Worm (Caenorhabditis elegans) whole organism, mixed stage, embryonic: ENCODE data around the gene K08D12.8.
A peak's percentile ranks its signal among the peaks of the same experiment; 100 is the strongest.

Experiments used
- M03D4.4 ChIP-seq: sonication (generic microtip); optimal IDR thresholded peaks from 2 replicates; lab custom pipeline; 2017; ENCODE audit warnings: mild to moderate bottlenecking, missing genetic modification characterization, missing compliant biosample characterization
- bed-3 ChIP-seq: fragments of 200-800 bp; sonication (Bioruptor generic); optimal IDR thresholded peaks from 3 replicates; lab custom pipeline; 2018; ENCODE audit warnings: mild to moderate bottlenecking, missing genetic modification characterization, moderate library complexity, missing compliant biosample characterization
- blmp-1 ChIP-seq: fragments of 150-350 bp; optimal IDR thresholded peaks from 2 replicates; lab custom pipeline; 2014; ENCODE audit warnings: missing biosample characterization, missing genetic modification characterization
- ceh-39 ChIP-seq: fragments of 150-350 bp; optimal IDR thresholded peaks from 2 replicates; lab custom pipeline; 2014; ENCODE audit warnings: missing biosample characterization, missing genetic modification characterization
- ceh-43 ChIP-seq: fragments of 200-800 bp; sonication (Bioruptor generic); optimal IDR thresholded peaks from 2 replicates; lab custom pipeline; 2018; ENCODE audit warnings: mild to moderate bottlenecking, missing genetic modification characterization, moderate library complexity, missing compliant biosample characterization
- ceh-83 ChIP-seq: fragments of 200-800 bp; sonication (Bioruptor generic); optimal IDR thresholded peaks from 2 replicates; lab custom pipeline; 2018; ENCODE audit warnings: mild to moderate bottlenecking, missing genetic modification characterization, missing compliant biosample characterization
- ces-1 ChIP-seq: fragments of 150-350 bp; optimal IDR thresholded peaks from 2 replicates; lab custom pipeline; 2014; ENCODE audit warnings: missing biosample characterization, missing genetic modification reagents, missing genetic modification characterization
- cnd-1 ChIP-seq: fragments of 200-800 bp; sonication (Bioruptor generic); optimal IDR thresholded peaks from 2 replicates; lab custom pipeline; 2018; ENCODE audit warnings: mild to moderate bottlenecking, missing genetic modification characterization, missing compliant biosample characterization
- elt-1 ChIP-seq: sonication (generic microtip); optimal IDR thresholded peaks from 2 replicates; lab custom pipeline; 2017; ENCODE audit warnings: missing genetic modification characterization, mild to moderate bottlenecking, missing compliant biosample characterization, antibody characterized with exemption, moderate library complexity, borderline replicate concordance; ENCODE audit not compliant: insufficient read depth
- elt-3 ChIP-seq: fragments of 150-350 bp; optimal IDR thresholded peaks from 2 replicates; lab custom pipeline; 2014; ENCODE audit warnings: missing biosample characterization, missing genetic modification characterization
- flh-1 ChIP-seq: fragments of 200-800 bp; sonication (Bioruptor generic); optimal IDR thresholded peaks from 2 replicates; lab custom pipeline; 2018; ENCODE audit warnings: mild to moderate bottlenecking, missing genetic modification characterization, moderate library complexity, missing compliant biosample characterization
- ham-2 ChIP-seq: fragments of 200-800 bp; sonication (Bioruptor generic); optimal IDR thresholded peaks from 2 replicates; lab custom pipeline; 2018; ENCODE audit warnings: mild to moderate bottlenecking, missing genetic modification characterization, missing compliant biosample characterization
- hlh-1 ChIP-seq: fragments of 150-350 bp; optimal IDR thresholded peaks from 2 replicates; lab custom pipeline; 2014; ENCODE audit warnings: missing biosample characterization, missing genetic modification reagents, missing genetic modification characterization
- lin-13 ChIP-seq: fragments of 150-350 bp; optimal IDR thresholded peaks from 2 replicates; lab custom pipeline; 2014; ENCODE audit warnings: missing biosample characterization, missing genetic modification characterization
- lin-32 ChIP-seq: fragments of 200-800 bp; sonication (Bioruptor generic); optimal IDR thresholded peaks from 2 replicates; lab custom pipeline; 2018; ENCODE audit warnings: mild to moderate bottlenecking, missing genetic modification characterization, missing compliant biosample characterization
- lsy-2 ChIP-seq: fragments of 150-350 bp; optimal IDR thresholded peaks from 2 replicates; lab custom pipeline; 2014; ENCODE audit warnings: missing biosample characterization, missing genetic modification characterization
- mab-5 ChIP-seq: fragments of 150-350 bp; optimal IDR thresholded peaks from 2 replicates; lab custom pipeline; 2014; ENCODE audit warnings: missing biosample characterization, missing genetic modification characterization
- mep-1 ChIP-seq: fragments of 150-350 bp; optimal IDR thresholded peaks from 2 replicates; lab custom pipeline; 2017; ENCODE audit warnings: missing biosample characterization, missing genetic modification reagents, missing genetic modification characterization, inconsistent platforms
- mls-2 ChIP-seq: sonication (generic microtip); optimal IDR thresholded peaks from 2 replicates; lab custom pipeline; 2016; ENCODE audit warnings: mild to moderate bottlenecking, missing genetic modification characterization, moderate library complexity, missing compliant biosample characterization
- nhr-12 ChIP-seq: fragments of 150-350 bp; optimal IDR thresholded peaks from 2 replicates; lab custom pipeline; 2014; ENCODE audit warnings: missing biosample characterization, missing genetic modification characterization
- nhr-2 ChIP-seq: fragments of 150-350 bp; optimal IDR thresholded peaks from 2 replicates; lab custom pipeline; 2014; ENCODE audit warnings: missing biosample characterization, missing genetic modification characterization
- nhr-237 ChIP-seq: fragments of 150-350 bp; optimal IDR thresholded peaks from 2 replicates; lab custom pipeline; 2014; ENCODE audit warnings: missing biosample characterization, missing genetic modification characterization
- nhr-28 ChIP-seq: fragments of 150-350 bp; optimal IDR thresholded peaks from 2 replicates; lab custom pipeline; 2014; ENCODE audit warnings: missing biosample characterization, missing genetic modification characterization
- nhr-76 ChIP-seq: sonication (generic microtip); optimal IDR thresholded peaks from 2 replicates; lab custom pipeline; 2017; ENCODE audit warnings: missing biosample characterization, missing genetic modification characterization
- pha-4 ChIP-seq: fragments of 150-350 bp; optimal IDR thresholded peaks from 2 replicates; lab custom pipeline; 2018; ENCODE audit warnings: missing biosample characterization, missing genetic modification reagents, missing genetic modification characterization
- sem-2 ChIP-seq: fragments of 200-800 bp; sonication (Bioruptor generic); optimal IDR thresholded peaks from 2 replicates; lab custom pipeline; 2018; ENCODE audit warnings: mild to moderate bottlenecking, missing genetic modification characterization, missing compliant biosample characterization
- sptf-1 ChIP-seq: sonication (generic microtip); optimal IDR thresholded peaks from 2 replicates; lab custom pipeline; 2017; ENCODE audit warnings: mild to moderate bottlenecking, missing genetic modification characterization, moderate library complexity, missing compliant biosample characterization
- tbx-8 ChIP-seq: fragments of 200-800 bp; sonication (Bioruptor generic); optimal IDR thresholded peaks from 2 replicates; lab custom pipeline; 2018; ENCODE audit warnings: mild to moderate bottlenecking, missing genetic modification characterization, moderate library complexity, missing compliant biosample characterization
- unc-120 ChIP-seq: sonication (generic microtip); optimal IDR thresholded peaks from 2 replicates; lab custom pipeline; 2017; ENCODE audit warnings: missing genetic modification characterization, missing compliant biosample characterization; ENCODE audit not compliant: poor library complexity, severe bottlenecking
- unc-62 ChIP-seq: fragments of 150-350 bp; optimal IDR thresholded peaks from 2 replicates; lab custom pipeline; 2014; ENCODE audit warnings: missing biosample characterization, missing genetic modification reagents, missing genetic modification characterization
- zip-8 ChIP-seq: fragments of 150-350 bp; optimal IDR thresholded peaks from 2 replicates; lab custom pipeline; 2014; ENCODE audit warnings: missing biosample characterization, missing genetic modification characterization
- ztf-11 ChIP-seq: fragments of 150-350 bp; optimal IDR thresholded peaks from 2 replicates; lab custom pipeline; 2014; ENCODE audit warnings: missing biosample characterization, missing genetic modification characterization

K08D12.8 gene

ce11 chrIV:1709695-1710315 lies 16.2 kb upstream of the K08D12.8 start, which contains the start of the genes pbs-1 and K08D12.3:
TSS of gene pbs-1 (minus strand) at chrIV:1709745.
TSS of gene K08D12.3 (plus strand) at chrIV:1710265.
- no peak for TF ChIP-seq unc-62 (GFP tag; lab: Kevin White, UChicago)
- no peak for TF ChIP-seq unc-120 (tag; lab: Kevin White, UChicago)
- no peak for TF ChIP-seq nhr-28 (tag; lab: Kevin White, UChicago)
- TF ChIP-seq lsy-2 (tag; lab: Kevin White, UChicago) = peak; percentile 72
- TF ChIP-seq lin-13 (tag; lab: Kevin White, UChicago) = peak; percentile 88
- no peak for TF ChIP-seq zip-8 (tag; lab: Kevin White, UChicago)
- TF ChIP-seq ztf-11 (tag; lab: Kevin White, UChicago) = no peak
- no peak for TF ChIP-seq nhr-76 (tag; lab: Kevin White, UChicago)
- TF ChIP-seq nhr-237 = peak; percentile 30
- TF ChIP-seq ceh-83 (GFP tag; lab: Kevin White, UChicago) = no peak
- TF ChIP-seq sem-2 = no peak
- no peak for TF ChIP-seq blmp-1 (tag; lab: Kevin White, UChicago)
- peak; percentile 49 for TF ChIP-seq ceh-39
- peak; percentile 55 for TF ChIP-seq mep-1 (tag; lab: Kevin White, UChicago)
- peak; percentile 64 for TF ChIP-seq pha-4 (tag; lab: Kevin White, UChicago)
- TF ChIP-seq ces-1 (GFP tag; lab: Kevin White, UChicago) = peak; percentile 22
- no peak for TF ChIP-seq tbx-8 (GFP tag; lab: Kevin White, UChicago)
- TF ChIP-seq hlh-1 = no peak
- no peak for TF ChIP-seq M03D4.4 (tag; lab: Kevin White, UChicago)
- TF ChIP-seq nhr-12 (tag; lab: Kevin White, UChicago) = no peak
- no peak for TF ChIP-seq bed-3 (GFP tag; lab: Kevin White, UChicago)
- TF ChIP-seq flh-1 (GFP tag; lab: Kevin White, UChicago) = no peak
- no peak for TF ChIP-seq mab-5 (tag; lab: Kevin White, UChicago)

- TF ChIP-seq mls-2 (tag; lab: Kevin White, UChicago) (no peak), ham-2 (GFP tag; lab: Kevin White, UChicago) (no peak), ceh-83 (GFP tag; lab: Kevin White, UChicago) (no peak), mep-1 (tag; lab: Kevin White, UChicago) (no peak), unc-62 (GFP tag; lab: Kevin White, UChicago) (no peak), nhr-237 (no peak)
Measured at ce11 chrIV:1710535-1710934, 15.5 kb upstream of the K08D12.8 start.

DNA sequence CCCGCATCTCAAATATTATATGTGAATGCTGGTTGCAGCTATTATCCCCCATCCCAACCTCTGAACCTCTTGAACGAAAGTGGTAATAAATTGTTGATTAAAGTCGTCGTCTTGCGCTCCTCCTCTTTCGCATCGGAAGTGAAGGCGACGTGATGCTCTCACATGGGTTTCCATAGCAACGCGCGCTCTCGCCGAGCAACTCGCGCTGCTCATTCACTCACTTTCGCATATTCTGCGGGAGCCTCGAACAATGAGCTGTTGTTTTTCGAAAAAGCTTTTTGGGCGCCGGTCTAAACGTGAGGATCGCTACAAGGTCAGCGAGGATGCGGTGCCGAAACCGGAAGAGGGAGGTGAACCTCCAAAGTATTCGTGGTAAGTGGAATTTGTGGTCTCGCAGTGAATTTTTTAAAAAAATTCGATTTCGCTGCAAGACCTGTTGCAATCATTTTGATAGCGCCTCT lies 14.9 kb upstream of the K08D12.8 start, which contains the start of gene rpi-2:
TSS of gene rpi-2 (plus strand) at position 234 of the 461 bp plus-strand sequence.
- TF ChIP-seq sptf-1 (tag; lab: Kevin White, UChicago) (no peak), M03D4.4 (tag; lab: Kevin White, UChicago) (no peak), sem-2 (no peak), nhr-2 (tag; lab: Kevin White, UChicago) (no peak), lin-32 (GFP tag; lab: Kevin White, UChicago) (no peak), ceh-39 (no peak), lin-13 (tag; lab: Kevin White, UChicago) (no peak), elt-1 (no peak), ceh-83 (GFP tag; lab: Kevin White, UChicago) (no peak), bed-3 (GFP tag; lab: Kevin White, UChicago) (no peak), elt-3 (no peak), mls-2 (tag; lab: Kevin White, UChicago) (no peak), nhr-28 (tag; lab: Kevin White, UChicago) (no peak), hlh-1 (no peak), mab-5 (tag; lab: Kevin White, UChicago) (no peak), cnd-1 (no peak)
- TF ChIP-seq, all 35 proteins: peak for 0

- TF ChIP-seq M03D4.4 (tag; lab: Kevin White, UChicago) (no peak), elt-1 (no peak), ceh-43 (GFP tag; lab: Kevin White, UChicago) (no peak), ztf-11 (tag; lab: Kevin White, UChicago) (no peak), sptf-1 (tag; lab: Kevin White, UChicago) (no peak), ham-2 (GFP tag; lab: Kevin White, UChicago) (no peak), lin-32 (GFP tag; lab: Kevin White, UChicago) (no peak), ceh-39 (no peak), sem-2 (no peak), lsy-2 (tag; lab: Kevin White, UChicago) (no peak), blmp-1 (tag; lab: Kevin White, UChicago) (no peak), unc-120 (tag; lab: Kevin White, UChicago) (no peak)
Measured at ce11 chrIV:1713618-1714017, 12.4 kb upstream of the K08D12.8 start.
